Worm (Caenorhabditis elegans) whole organism, L4 larva: ENCODE measurements around the gene srbc-9.

ENCODE experiments used
- R02D3.7 ChIP-seq: fragments of 150-350 bp; sonication (generic microtip); optimal IDR thresholded peaks from 3 replicates; lab custom pipeline; 2014; ENCODE audit warnings: missing biosample characterization, missing genetic modification characterization
- T26A8.4 ChIP-seq: fragments of 200-800 bp; sonication (Bioruptor generic); IDR thresholded peaks from 2 replicates; pipeline ENCODE4 v1.3.6; 2022; ENCODE audit warnings: missing genetic modification characterization, missing compliant biosample characterization
- Y105C5A.15 ChIP-seq: fragments of 200-800 bp; sonication (Bioruptor generic); IDR thresholded peaks from 2 replicates; pipeline ENCODE4 v1.3.6; 2022; ENCODE audit warnings: missing genetic modification characterization, missing compliant biosample characterization
- Y5F2A.4 ChIP-seq: fragments of 200-800 bp; sonication (Bioruptor generic); optimal IDR thresholded peaks from 2 replicates; lab custom pipeline; 2018; ENCODE audit warnings: mild to moderate bottlenecking, missing genetic modification characterization, missing compliant biosample characterization
- aha-1 ChIP-seq: fragments of 150-350 bp; peaks from one replicate; lab custom pipeline; 2014; ENCODE audit warnings: missing biosample characterization, missing genetic modification characterization
- aly-2 ChIP-seq: sonication (generic microtip); optimal IDR thresholded peaks from 2 replicates; lab custom pipeline; 2018; ENCODE audit warnings: missing biosample characterization, missing genetic modification characterization
- attf-4 ChIP-seq: sonication (generic microtip); optimal IDR thresholded peaks from 3 replicates; lab custom pipeline; 2017; ENCODE audit warnings: missing biosample characterization, missing genetic modification characterization
- ceh-20 ChIP-seq: fragments of 200-800 bp; sonication (Bioruptor generic); IDR thresholded peaks from 2 replicates; pipeline ENCODE4 v1.3.6; 2022; ENCODE audit warnings: missing genetic modification reagents, missing genetic modification characterization, missing compliant biosample characterization
- ceh-32 ChIP-seq: sonication (generic microtip); optimal IDR thresholded peaks from 2 replicates; lab custom pipeline; 2016; ENCODE audit warnings: mild to moderate bottlenecking, missing genetic modification characterization, missing compliant biosample characterization; ENCODE audit not compliant: poor library complexity
- ctbp-1 ChIP-seq: fragments of 200-800 bp; sonication (Bioruptor generic); IDR thresholded peaks from 2 replicates; pipeline ENCODE4 v1.3.6; 2022; ENCODE audit warnings: missing genetic modification reagents, missing genetic modification characterization, missing compliant biosample characterization
- daf-19 ChIP-seq: fragments of 200-800 bp; sonication (Bioruptor generic); conservative IDR thresholded peaks from 2 replicates; pipeline ENCODE4 v1.3.6; 2022; ENCODE audit warnings: missing genetic modification characterization, missing compliant biosample characterization
- dmd-9 ChIP-seq: fragments of 200-800 bp; sonication (Bioruptor generic); IDR thresholded peaks from 2 replicates; pipeline ENCODE4 v1.3.6; 2022; ENCODE audit warnings: missing genetic modification reagents, missing genetic modification characterization, missing compliant biosample characterization
- egl-27 ChIP-seq: sonication (generic microtip); optimal IDR thresholded peaks from 3 replicates; lab custom pipeline; 2017; ENCODE audit warnings: missing biosample characterization, missing genetic modification reagents, missing genetic modification characterization
- fkh-10 ChIP-seq: fragments of 150-350 bp; optimal IDR thresholded peaks from 2 replicates; lab custom pipeline; 2014; ENCODE audit warnings: missing biosample characterization, missing genetic modification reagents, missing genetic modification characterization
- hlh-30 ChIP-seq: sonication (generic microtip); optimal IDR thresholded peaks from 2 replicates; lab custom pipeline; 2017; ENCODE audit warnings: antibody characterized with exemption, mild to moderate bottlenecking, missing genetic modification characterization, missing compliant biosample characterization; ENCODE audit not compliant: insufficient read depth
- hmg-1.1 ChIP-seq: fragments of 200-800 bp; sonication (Bioruptor generic); IDR thresholded peaks from 2 replicates; pipeline ENCODE4 v1.3.6; 2022; ENCODE audit warnings: missing genetic modification reagents, missing genetic modification characterization, missing compliant biosample characterization
- jun-1 ChIP-seq: fragments of 150-350 bp; optimal IDR thresholded peaks from 2 replicates; lab custom pipeline; 2014; ENCODE audit warnings: missing biosample characterization, missing genetic modification reagents, missing genetic modification characterization
- lin-39 ChIP-seq: fragments of 150-350 bp; optimal IDR thresholded peaks from 2 replicates; lab custom pipeline; 2014; ENCODE audit warnings: missing biosample characterization, missing genetic modification reagents, missing genetic modification characterization
- lir-3 ChIP-seq: sonication (generic microtip); optimal IDR thresholded peaks from 2 replicates; lab custom pipeline; 2016; ENCODE audit warnings: mild to moderate bottlenecking, missing genetic modification characterization, missing compliant biosample characterization
- madf-5 ChIP-seq, 2 experiments: fragments of 200-800 bp; sonication (Bioruptor generic); IDR thresholded peaks; 2 replicates each; pipeline ENCODE4 v1.3.6; 2022; ENCODE audit warnings: missing compliant biosample characterization in 2 of 2, missing genetic modification characterization in 2 of 2
- madf-9 ChIP-seq: fragments of 200-800 bp; sonication (Bioruptor generic); conservative IDR thresholded peaks from 2 replicates; pipeline ENCODE4 v1.3.6; 2022; ENCODE audit warnings: missing genetic modification reagents, missing genetic modification characterization, missing compliant biosample characterization
- mdl-1 ChIP-seq, 2 experiments: fragments of 150-350 bp in 1 of 2; sonication (generic microtip) in 1 of 2; optimal IDR thresholded peaks; 2 replicates each; lab custom pipeline; 2014 to 2017; ENCODE audit warnings: missing biosample characterization in 2 of 2, missing genetic modification characterization in 2 of 2
- mep-1 ChIP-seq: fragments of 150-350 bp; sonication (generic microtip); optimal IDR thresholded peaks from 3 replicates; lab custom pipeline; 2014; ENCODE audit warnings: missing biosample characterization, missing genetic modification characterization
- mxl-3 ChIP-seq: fragments of 200-800 bp; sonication (Bioruptor generic); optimal IDR thresholded peaks from 2 replicates; lab custom pipeline; 2018; ENCODE audit warnings: mild to moderate bottlenecking, missing genetic modification characterization, missing compliant biosample characterization
- nhr-10 ChIP-seq: fragments of 150-350 bp; optimal IDR thresholded peaks from 2 replicates; lab custom pipeline; 2014; ENCODE audit warnings: missing biosample characterization, missing genetic modification characterization
- nhr-41 ChIP-seq: fragments of 200-800 bp; sonication (Bioruptor generic); IDR thresholded peaks from 2 replicates; pipeline ENCODE4 v1.3.6; 2022; ENCODE audit warnings: missing genetic modification reagents, missing genetic modification characterization, missing compliant biosample characterization
- nhr-6 ChIP-seq: fragments of 150-350 bp; optimal IDR thresholded peaks from 2 replicates; lab custom pipeline; 2014; ENCODE audit warnings: missing biosample characterization, missing genetic modification characterization
- pha-4 ChIP-seq, 2 experiments: fragments of 150-350 bp in 1 of 2; fragments of 200-800 bp in 1 of 2; sonication (Bioruptor generic) in 1 of 2; IDR thresholded peaks in 1 of 2; optimal IDR thresholded peaks in 1 of 2; 2 replicates each; pipeline versions ENCODE4 v1.3.6 to Lab custom; 2014 to 2022; ENCODE audit warnings: missing genetic modification characterization in 2 of 2, missing genetic modification reagents in 2 of 2, missing biosample characterization in 1 of 2, missing compliant biosample characterization in 1 of 2
- php-3 ChIP-seq: fragments of 200-800 bp; sonication (Bioruptor generic); IDR thresholded peaks from 2 replicates; pipeline ENCODE4 v1.3.6; 2022; ENCODE audit warnings: missing genetic modification reagents, missing genetic modification characterization, missing compliant biosample characterization
- rbr-2 ChIP-seq: sonication (generic microtip); optimal IDR thresholded peaks from 2 replicates; lab custom pipeline; 2016; ENCODE audit warnings: missing genotype, missing genetic modification characterization, missing compliant biosample characterization
- saeg-2 ChIP-seq: fragments of 200-800 bp; sonication (Bioruptor generic); IDR thresholded peaks from 2 replicates; pipeline ENCODE4 v1.3.6; 2022; ENCODE audit warnings: missing genetic modification reagents, missing genetic modification characterization, missing compliant biosample characterization
- set-16 ChIP-seq: fragments of 200-800 bp; sonication (Bioruptor generic); IDR thresholded peaks from 2 replicates; pipeline ENCODE4 v1.3.6; 2022; ENCODE audit warnings: missing genetic modification reagents, missing genetic modification characterization, missing compliant biosample characterization
- skn-1 ChIP-seq: fragments of 150-350 bp; optimal IDR thresholded peaks from 2 replicates; lab custom pipeline; 2014; ENCODE audit warnings: missing biosample characterization, missing genetic modification characterization
- snpc-1.2 ChIP-seq: fragments of 200-800 bp; sonication (Bioruptor generic); IDR thresholded peaks from 2 replicates; pipeline ENCODE4 v1.3.6; 2022; ENCODE audit warnings: missing genetic modification reagents, missing genetic modification characterization, missing compliant biosample characterization
- snpc-4 ChIP-seq: fragments of 150-350 bp; optimal IDR thresholded peaks from 2 replicates; lab custom pipeline; 2014; ENCODE audit warnings: missing biosample characterization, missing genetic modification characterization
- unc-62 ChIP-seq, 3 experiments: fragments of 150-350 bp in 1 of 3; sonication (generic microtip); optimal IDR thresholded peaks in 2 of 3; peaks in 1 of 3; 1 replicate in 1 of 3; 2 replicates in 2 of 3; lab custom pipeline; 2014 to 2017; ENCODE audit warnings: missing biosample characterization in 3 of 3, missing genetic modification characterization in 3 of 3, missing genetic modification reagents in 3 of 3, missing genotype in 1 of 3
- zfp-3 ChIP-seq: fragments of 200-800 bp; sonication (Bioruptor generic); conservative IDR thresholded peaks from 2 replicates; pipeline ENCODE4 v1.3.6; 2022; ENCODE audit warnings: missing genetic modification reagents, missing genetic modification characterization, missing compliant biosample characterization
- zip-2 ChIP-seq: fragments of 150-350 bp; optimal IDR thresholded peaks from 2 replicates; lab custom pipeline; 2014; ENCODE audit warnings: missing biosample characterization, missing genetic modification characterization

The srbc-9 gene

DNA sequence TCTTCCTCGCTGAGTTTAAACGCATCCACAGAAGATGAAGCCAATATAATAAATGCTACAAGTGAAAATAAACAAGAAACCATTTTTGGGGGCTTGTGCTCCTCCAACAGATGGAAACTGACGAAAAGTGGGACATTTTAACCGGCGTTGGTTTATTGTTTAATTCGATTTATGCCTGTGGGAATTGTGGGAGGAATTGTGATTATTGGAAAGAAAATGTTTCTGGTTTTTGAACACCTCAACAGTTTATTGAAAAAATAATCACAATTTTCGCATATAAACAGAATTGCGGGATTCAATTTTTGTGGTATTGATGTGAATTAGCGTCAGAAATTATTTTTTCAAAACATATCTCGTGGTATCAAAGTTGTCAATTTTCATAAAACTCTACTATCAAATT lies 36.0 kb downstream of the srbc-9 start, which contains the start of gene try-8:
TSS of gene try-8 (minus strand) at position 101 of the 400 bp plus-strand sequence.
- TF ChIP-seq mdl-1 (tag; optimal IDR thresholded peaks at IDR 0.05; lab: Kevin White, UChicago): no peak
- TF ChIP-seq aly-2 (tag; lab: Kevin White, UChicago): no peak
- TF ChIP-seq Y105C5A.15: no peak
- no peak for TF ChIP-seq set-16 (GFP tag; lab: Robert Waterston, UW)
- no peak for TF ChIP-seq mep-1 (tag; lab: Kevin White, UChicago)
- no peak for TF ChIP-seq nhr-41 (GFP tag; lab: Robert Waterston, UW)
- no peak for TF ChIP-seq daf-19
- TF ChIP-seq zip-2 (tag; lab: Kevin White, UChicago): no peak
- TF ChIP-seq dmd-9: no peak
- TF ChIP-seq skn-1 (tag; lab: Kevin White, UChicago): no peak
- no peak for TF ChIP-seq mxl-3 (GFP tag; lab: Kevin White, UChicago)
- TF ChIP-seq ceh-20 (GFP tag; lab: Robert Waterston, UW): no peak
- no peak for TF ChIP-seq hlh-30 (tag; lab: Kevin White, UChicago)
- TF ChIP-seq snpc-4: no peak
- TF ChIP-seq R02D3.7 (tag; lab: Kevin White, UChicago): no peak
- no peak for TF ChIP-seq ctbp-1
- no peak for TF ChIP-seq Y5F2A.4 (GFP tag; lab: Kevin White, UChicago)
- TF ChIP-seq lir-3 (tag; lab: Kevin White, UChicago): no peak
- TF ChIP-seq madf-9 (GFP tag; lab: Robert Waterston, UW): no peak

DNA sequence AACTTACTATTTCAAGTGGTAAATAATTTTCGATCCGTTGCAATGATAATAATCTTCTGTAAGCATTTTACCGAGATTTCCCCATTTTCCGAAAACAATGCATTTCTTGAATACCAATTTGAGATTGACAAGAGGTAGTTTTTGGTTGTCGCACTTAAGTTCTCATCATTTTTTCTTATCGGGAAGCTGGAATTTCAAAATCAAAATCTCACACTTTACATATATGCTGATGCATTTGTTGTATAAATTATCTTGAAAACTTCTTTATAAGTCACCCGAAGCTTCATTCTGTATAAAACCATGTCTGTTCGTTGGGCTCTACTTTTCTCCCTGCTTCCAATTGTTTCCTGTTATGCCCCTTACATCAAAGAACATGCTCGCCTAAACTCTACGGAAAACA lies 38.8 kb downstream of the srbc-9 start, which contains the start of gene try-11:
TSS of gene try-11 (plus strand) at position 301 of the 400 bp plus-strand sequence.
- TF ChIP-seq snpc-1.2 (GFP tag; lab: Robert Waterston, UW) (no peak), pha-4 (GFP tag; IDR thresholded peaks at IDR 0.05; lab: Robert Waterston, UW) (no peak), pha-4 (tag; optimal IDR thresholded peaks at IDR 0.05; lab: Kevin White, UChicago) (no peak), ctbp-1 (no peak), rbr-2 (tag; lab: Kevin White, UChicago) (no peak), php-3 (GFP tag; lab: Robert Waterston, UW) (no peak), hmg-1.1 (no peak), hlh-30 (tag; lab: Kevin White, UChicago) (no peak), madf-5 (GFP tag; IDR thresholded peaks at IDR 0.05; lab: Robert Waterston, UW) (no peak), jun-1 (no peak), zfp-3 (GFP tag; lab: Robert Waterston, UW) (no peak), fkh-10 (GFP tag; lab: Kevin White, UChicago) (no peak), lin-39 (tag; lab: Kevin White, UChicago) (no peak), nhr-10 (tag; lab: Kevin White, UChicago) (no peak), nhr-6 (tag; lab: Kevin White, UChicago) (no peak), attf-4 (tag; lab: Kevin White, UChicago) (no peak), set-16 (GFP tag; lab: Robert Waterston, UW) (no peak)

ce11 chrV:7449303-7449827 lies 40.9 kb downstream of the srbc-9 start, which contains the start of gene try-12:
try-12 (plus strand) TSS chrV:7449353.
- no peak for TF ChIP-seq set-16 (GFP tag; lab: Robert Waterston, UW)
- TF ChIP-seq madf-9 (GFP tag; lab: Robert Waterston, UW): no peak
- no peak for TF ChIP-seq egl-27 (tag; lab: Kevin White, UChicago)
- peak; percentile 70 for TF ChIP-seq aha-1
- TF ChIP-seq T26A8.4 (GFP tag; lab: Robert Waterston, UW): no peak
- no peak for TF ChIP-seq saeg-2 (GFP tag; lab: Robert Waterston, UW)
- TF ChIP-seq unc-62 (GFP tag; optimal IDR thresholded peaks at IDR 0.05 in 1 of 2; lab: Kevin White, UChicago): peak in 1 of 2 experiments; percentile 50
- TF ChIP-seq unc-62 (tag; optimal IDR thresholded peaks at IDR 0.05; lab: Kevin White, UChicago): no peak
- TF ChIP-seq ceh-32: no peak
- TF ChIP-seq, all 104 proteins: peak for 2
